Fruit fly (Drosophila melanogaster) whole organism, adult: ENCODE measurements around the gene Octbeta1R.
A peak's percentile ranks its signal among the peaks of the same experiment; 100 is the strongest.

Source experiments
- CG11617 ChIP-seq: fragments of 200-800 bp; sonication (Bioruptor generic); optimal IDR thresholded peaks from 2 replicates; lab custom pipeline; 2017; ENCODE audit warnings: mild to moderate bottlenecking, missing biosample characterization, missing genetic modification reagents, missing genetic modification characterization
- CG12768 ChIP-seq: fragments of 200-800 bp; sonication (Bioruptor generic); optimal IDR thresholded peaks from 2 replicates; lab custom pipeline; 2017; ENCODE audit warnings: missing biosample characterization, missing genetic modification characterization, mild to moderate bottlenecking, moderate library complexity, missing genetic modification reagents
- CG14711 ChIP-seq: fragments of 200-800 bp; sonication (Bioruptor generic); optimal IDR thresholded peaks from 2 replicates; lab custom pipeline; 2018; ENCODE audit warnings: missing biosample characterization, mild to moderate bottlenecking, missing genetic modification characterization, moderate library complexity
- CG1620 ChIP-seq: fragments of 200-800 bp; sonication (Bioruptor generic); optimal IDR thresholded peaks from 2 replicates; lab custom pipeline; 2016; ENCODE audit warnings: missing biosample characterization, missing genetic modification characterization
- CG33017 ChIP-seq: fragments of 200-800 bp; sonication (Bioruptor generic); optimal IDR thresholded peaks from 2 replicates; lab custom pipeline; 2018; ENCODE audit warnings: missing biosample characterization, mild to moderate bottlenecking, missing genetic modification characterization, moderate library complexity
- CG5204 ChIP-seq: fragments of 200-800 bp; sonication (Bioruptor generic); optimal IDR thresholded peaks from 2 replicates; lab custom pipeline; 2016; ENCODE audit warnings: missing biosample characterization, missing genetic modification characterization
- CG7045 ChIP-seq: fragments of 200-800 bp; sonication (Bioruptor generic); optimal IDR thresholded peaks from 2 replicates; lab custom pipeline; 2017; ENCODE audit warnings: missing biosample characterization, mild to moderate bottlenecking, missing genetic modification characterization
- CG7101 ChIP-seq: fragments of 200-800 bp; sonication (Bioruptor generic); optimal IDR thresholded peaks from 2 replicates; lab custom pipeline; 2018; ENCODE audit warnings: missing biosample characterization, mild to moderate bottlenecking, missing genetic modification characterization, moderate library complexity
- Clk ChIP-seq: fragments of 200-800 bp; sonication (Bioruptor generic); optimal IDR thresholded peaks from 2 replicates; lab custom pipeline; 2017; ENCODE audit warnings: missing biosample characterization, missing genetic modification characterization
- Crg-1 ChIP-seq: fragments of 200-800 bp; sonication (Bioruptor generic); optimal IDR thresholded peaks from 2 replicates; lab custom pipeline; 2016; ENCODE audit warnings: missing biosample characterization, missing genetic modification characterization
- Hr96 ChIP-seq: fragments of 200-800 bp; sonication (Bioruptor generic); optimal IDR thresholded peaks from 2 replicates; lab custom pipeline; 2016; ENCODE audit warnings: missing biosample characterization, missing genetic modification characterization
- Mnt ChIP-seq: fragments of 200-800 bp; sonication (Bioruptor generic); optimal IDR thresholded peaks from 2 replicates; lab custom pipeline; 2016; ENCODE audit warnings: missing biosample characterization, mild to moderate bottlenecking, missing genetic modification characterization
- bab1 ChIP-seq: fragments of 200-800 bp; sonication (Bioruptor generic); optimal IDR thresholded peaks from 3 replicates; lab custom pipeline; 2019; ENCODE audit warnings: missing biosample characterization, mild to moderate bottlenecking, missing genetic modification characterization, moderate library complexity
- cic ChIP-seq: fragments of 200-800 bp; sonication (Bioruptor generic); optimal IDR thresholded peaks from 2 replicates; lab custom pipeline; 2017; ENCODE audit warnings: missing biosample characterization, mild to moderate bottlenecking, missing genetic modification characterization, moderate library complexity
- cnc ChIP-seq, 2 experiments: fragments of >200 bp; optimal IDR thresholded peaks; 2 replicates each; lab custom pipeline; 2017
- kay ChIP-seq: fragments of 200-800 bp; sonication (Bioruptor generic); peaks from one replicate; lab custom pipeline; 2016; ENCODE audit warnings: missing biosample characterization, missing genetic modification characterization, borderline replicate concordance
- ovo ChIP-seq: fragments of 200-800 bp; sonication (Bioruptor generic); optimal IDR thresholded peaks from 2 replicates; lab custom pipeline; 2016; ENCODE audit warnings: missing biosample characterization, missing genetic modification characterization
- pad ChIP-seq: fragments of 200-800 bp; sonication (Bioruptor generic); optimal IDR thresholded peaks from 3 replicates; lab custom pipeline; 2017; ENCODE audit warnings: missing biosample characterization, missing genetic modification characterization, mild to moderate bottlenecking, moderate library complexity, missing genetic modification reagents
- tj ChIP-seq: fragments of 200-800 bp; sonication (Bioruptor generic); optimal IDR thresholded peaks from 3 replicates; lab custom pipeline; 2017; ENCODE audit warnings: missing biosample characterization, mild to moderate bottlenecking, missing genetic modification characterization, moderate library complexity
- toe ChIP-seq: fragments of 200-800 bp; sonication (Bioruptor generic); optimal IDR thresholded peaks from 2 replicates; lab custom pipeline; 2016; ENCODE audit warnings: missing biosample characterization, missing genetic modification characterization

The Octbeta1R gene

dm6 chr3R:22468829-22469487 lies 28.1 kb upstream of the Octbeta1R start:
- TF ChIP-seq CG1620 (no peak), Clk (GFP tag; lab: Kevin White, UChicago) (peak; percentile 66), CG7045 (peak; percentile 77), CG12768 (GFP tag; lab: Kevin White, UChicago) (peak; percentile 84), ovo (no peak), Hr96 (GFP tag; lab: Kevin White, UChicago) (peak; percentile 78), tj (no peak), CG11617 (GFP tag; lab: Kevin White, UChicago) (peak; percentile 0), cic (GFP tag; lab: Kevin White, UChicago) (peak; percentile 55), CG14711 (tag; lab: Kevin White, UChicago) (peak; percentile 63), CG33017 (tag; lab: Kevin White, UChicago) (peak; percentile 86), toe (peak; percentile 56), pad (GFP tag; lab: Kevin White, UChicago) (peak; percentile 9), kay (GFP tag; lab: Kevin White, UChicago) (no peak), cnc (optimal IDR thresholded peaks at IDR 0.05; lab: Kevin White, UChicago) (no peak), CG7101 (tag; lab: Kevin White, UChicago) (peak; percentile 81), Mnt (GFP tag; lab: Kevin White, UChicago) (peak; percentile 65), CG5204 (GFP tag; lab: Kevin White, UChicago) (no peak)

- peak; percentile 61 for TF ChIP-seq cic (GFP tag; lab: Kevin White, UChicago)
- TF ChIP-seq bab1, result no peak
- no peak for TF ChIP-seq Crg-1 (GFP tag; lab: Kevin White, UChicago)
- no peak for TF ChIP-seq tj
- no peak for TF ChIP-seq CG12768 (GFP tag; lab: Kevin White, UChicago)
These were observed 27.0 kb upstream of the Octbeta1R start for dm6 chr3R:22470064-22470463.

dm6 chr3R:22483537-22483936 lies 13.5 kb upstream of the Octbeta1R start:
- no peak for TF ChIP-seq bab1
- TF ChIP-seq cic (GFP tag; lab: Kevin White, UChicago), result no peak
- no peak for TF ChIP-seq cnc (optimal IDR thresholded peaks at IDR 0.05; lab: Kevin White, UChicago)
- TF ChIP-seq CG14711 (tag; lab: Kevin White, UChicago), result no peak
- TF ChIP-seq CG7101 (tag; lab: Kevin White, UChicago), result no peak
- no peak for TF ChIP-seq tj

dm6 chr3R:22487037-22487492 lies 9.9 kb upstream of the Octbeta1R start, which contains the start of gene Pfdn5:
Pfdn5 (plus strand) TSS chr3R:22487039.
- TF ChIP-seq tj, result no peak
- peak; percentile 67 for TF ChIP-seq CG14711 (tag; lab: Kevin White, UChicago)
- no peak for TF ChIP-seq Crg-1 (GFP tag; lab: Kevin White, UChicago)
- no peak for TF ChIP-seq CG1620
- TF ChIP-seq CG5204 (GFP tag; lab: Kevin White, UChicago), result no peak
- peak; percentile 94 for TF ChIP-seq Mnt (GFP tag; lab: Kevin White, UChicago)
- TF ChIP-seq bab1, result peak; percentile 63
- peak; percentile 18 for TF ChIP-seq pad (GFP tag; lab: Kevin White, UChicago)
- TF ChIP-seq CG12768 (GFP tag; lab: Kevin White, UChicago), result no peak
- no peak for TF ChIP-seq Hr96 (GFP tag; lab: Kevin White, UChicago)
- no peak for TF ChIP-seq Clk (GFP tag; lab: Kevin White, UChicago)
- no peak for TF ChIP-seq ovo
- peak; percentile 94 for TF ChIP-seq kay (GFP tag; lab: Kevin White, UChicago)

- TF ChIP-seq tj (no peak), ovo (no peak), kay (GFP tag; lab: Kevin White, UChicago) (no peak), CG33017 (tag; lab: Kevin White, UChicago) (no peak), CG7045 (no peak), bab1 (no peak), Crg-1 (GFP tag; lab: Kevin White, UChicago) (no peak), pad (GFP tag; lab: Kevin White, UChicago) (no peak), CG12768 (GFP tag; lab: Kevin White, UChicago) (no peak), cnc (optimal IDR thresholded peaks at IDR 0.05; lab: Kevin White, UChicago) (no peak), CG11617 (GFP tag; lab: Kevin White, UChicago) (no peak), toe (no peak), CG1620 (no peak), cic (GFP tag; lab: Kevin White, UChicago) (no peak), CG5204 (GFP tag; lab: Kevin White, UChicago) (no peak)
These were observed 8.2 kb upstream of the Octbeta1R start, which contains the start of gene CG5376 for dm6 chr3R:22488855-22489254. CG5376 (minus strand) TSS chr3R:22488955.

- TF ChIP-seq CG1620 (no peak), kay (GFP tag; lab: Kevin White, UChicago) (peak; percentile 96), tj (no peak), CG5204 (GFP tag; lab: Kevin White, UChicago) (no peak), Mnt (GFP tag; lab: Kevin White, UChicago) (peak; percentile 71), CG12768 (GFP tag; lab: Kevin White, UChicago) (peak; percentile 0), ovo (no peak), bab1 (peak; percentile 55), Crg-1 (GFP tag; lab: Kevin White, UChicago) (no peak), CG33017 (tag; lab: Kevin White, UChicago) (no peak), cnc (optimal IDR thresholded peaks at IDR 0.05; lab: Kevin White, UChicago) (no peak), pad (GFP tag; lab: Kevin White, UChicago) (no peak), CG7045 (peak; percentile 41), CG14711 (tag; lab: Kevin White, UChicago) (no peak), CG11617 (GFP tag; lab: Kevin White, UChicago) (peak; percentile 24), toe (peak; percentile 49), cic (GFP tag; lab: Kevin White, UChicago) (no peak), Hr96 (GFP tag; lab: Kevin White, UChicago) (peak; percentile 38), Clk (GFP tag; lab: Kevin White, UChicago) (no peak), CG7101 (tag; lab: Kevin White, UChicago) (no peak)
These were observed 5.7 kb upstream of the Octbeta1R start, which contains the start of the genes CCT1 and tHMG1 for dm6 chr3R:22491088-22491879. CCT1 (minus strand) TSS chr3R:22491439. tHMG1 (plus strand) TSS chr3R:22491829.
